Worm (Caenorhabditis elegans) whole organism, L3 larva: ENCODE data around the gene F47D2.11.
"Not testable (repeated sequence)": the region's sequence is repeated elsewhere in the genome, so short reads cannot be mapped to it uniquely, and the experiment has no call there.

Experiments used
- nhr-23 ChIP-seq: fragments of 150-350 bp; optimal IDR thresholded peaks from 2 replicates; lab custom pipeline; 2014; ENCODE audit warnings: missing biosample characterization, missing genetic modification reagents, missing genetic modification characterization
- nhr-28 ChIP-seq: fragments of 150-350 bp; optimal IDR thresholded peaks from 2 replicates; lab custom pipeline; 2014; ENCODE audit warnings: missing biosample characterization, missing genetic modification characterization

ce11 chrV:4284737-4285136, 11.1 kb downstream of the F47D2.11 start, which contains the start of gene srt-19:
- not testable (repeated sequence) for TF ChIP-seq nhr-28, nhr-23 (tag; lab: Kevin White, UChicago)
